Worm (Caenorhabditis elegans) whole organism, mixed stage, embryonic: ENCODE results near the gene Y113G7A.13.

Source experiments
- ces-1 ChIP-seq: fragments of 150-350 bp; optimal IDR thresholded peaks from 2 replicates; lab custom pipeline; 2014; ENCODE audit warnings: missing biosample characterization, missing genetic modification reagents, missing genetic modification characterization
- ham-2 ChIP-seq: fragments of 200-800 bp; sonication (Bioruptor generic); optimal IDR thresholded peaks from 2 replicates; lab custom pipeline; 2018; ENCODE audit warnings: mild to moderate bottlenecking, missing genetic modification characterization, missing compliant biosample characterization
- lin-32 ChIP-seq: fragments of 200-800 bp; sonication (Bioruptor generic); optimal IDR thresholded peaks from 2 replicates; lab custom pipeline; 2018; ENCODE audit warnings: mild to moderate bottlenecking, missing genetic modification characterization, missing compliant biosample characterization
- nhr-76 ChIP-seq: sonication (generic microtip); optimal IDR thresholded peaks from 2 replicates; lab custom pipeline; 2017; ENCODE audit warnings: missing biosample characterization, missing genetic modification characterization
- pha-4 ChIP-seq: fragments of 150-350 bp; optimal IDR thresholded peaks from 2 replicates; lab custom pipeline; 2018; ENCODE audit warnings: missing biosample characterization, missing genetic modification reagents, missing genetic modification characterization
- sptf-1 ChIP-seq: sonication (generic microtip); optimal IDR thresholded peaks from 2 replicates; lab custom pipeline; 2017; ENCODE audit warnings: mild to moderate bottlenecking, missing genetic modification characterization, moderate library complexity, missing compliant biosample characterization
- unc-39 ChIP-seq: fragments of 150-350 bp; optimal IDR thresholded peaks from 2 replicates; lab custom pipeline; 2014; ENCODE audit warnings: missing biosample characterization, missing genetic modification characterization
- ztf-11 ChIP-seq: fragments of 150-350 bp; optimal IDR thresholded peaks from 2 replicates; lab custom pipeline; 2014; ENCODE audit warnings: missing biosample characterization, missing genetic modification characterization

DNA sequence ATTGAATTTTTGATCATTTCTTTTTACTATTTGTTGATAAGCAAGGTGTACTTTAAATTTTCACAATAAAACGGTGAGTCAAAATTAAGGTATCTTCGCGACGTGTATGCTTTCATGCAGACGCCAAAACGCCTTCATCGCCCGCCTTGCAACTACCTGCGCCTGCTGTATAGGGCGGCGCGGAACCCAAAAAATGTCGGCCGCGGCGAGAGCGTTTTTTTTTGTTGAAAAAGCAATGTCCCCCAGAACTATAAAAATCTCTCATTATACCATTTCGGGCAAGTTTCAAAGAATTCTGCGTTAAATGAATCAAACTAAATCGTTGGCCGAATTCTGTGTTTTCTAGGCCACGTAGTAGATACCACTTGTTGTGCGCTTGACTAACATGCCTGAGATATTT lies 4.3 kb upstream of the Y113G7A.13 start:
- TF ChIP-seq pha-4 (tag; lab: Kevin White, UChicago) (no peak), unc-39 (tag; lab: Kevin White, UChicago) (no peak), ztf-11 (tag; lab: Kevin White, UChicago) (no peak), lin-32 (GFP tag; lab: Kevin White, UChicago) (no peak), ham-2 (no peak), ces-1 (GFP tag; lab: Kevin White, UChicago) (no peak), nhr-76 (tag; lab: Kevin White, UChicago) (no peak), sptf-1 (tag; lab: Kevin White, UChicago) (no peak)
